Worm (Caenorhabditis elegans) whole organism, late embryonic: ENCODE data around the gene Y22D7AR.14.

Experiments used
- Y22D7AL.16 ChIP-seq: sonication (generic microtip); optimal IDR thresholded peaks from 2 replicates; lab custom pipeline; 2016; ENCODE audit warnings: missing genetic modification characterization, missing compliant biosample characterization
- ahr-1 ChIP-seq: sonication (generic microtip); optimal IDR thresholded peaks from 2 replicates; lab custom pipeline; 2016; ENCODE audit warnings: missing genetic modification characterization, missing compliant biosample characterization
- ama-1 ChIP-seq: fragments of 150-350 bp; optimal IDR thresholded peaks from 2 replicates; lab custom pipeline; 2014
- ceh-14 ChIP-seq: sonication (generic microtip); optimal IDR thresholded peaks from 2 replicates; lab custom pipeline; 2016; ENCODE audit warnings: missing genotype, missing genetic modification characterization, missing compliant biosample characterization
- ceh-22 ChIP-seq: sonication (generic microtip); optimal IDR thresholded peaks from 2 replicates; lab custom pipeline; 2017; ENCODE audit warnings: missing biosample characterization, missing genetic modification characterization
- ceh-48 ChIP-seq: sonication (generic microtip); optimal IDR thresholded peaks from 2 replicates; lab custom pipeline; 2016; ENCODE audit warnings: missing genetic modification characterization, inconsistent platforms, missing compliant biosample characterization
- ceh-6 ChIP-seq: fragments of 200-800 bp; sonication (Bioruptor generic); optimal IDR thresholded peaks from 2 replicates; lab custom pipeline; 2018; ENCODE audit warnings: mild to moderate bottlenecking, missing genetic modification characterization, missing compliant biosample characterization
- ceh-9 ChIP-seq: sonication (generic microtip); optimal IDR thresholded peaks from 2 replicates; lab custom pipeline; 2016; ENCODE audit warnings: mild to moderate bottlenecking, missing genetic modification characterization, inconsistent platforms, missing compliant biosample characterization
- che-1 ChIP-seq: sonication (generic microtip); optimal IDR thresholded peaks from 2 replicates; lab custom pipeline; 2016; ENCODE audit warnings: mild to moderate bottlenecking, missing genetic modification characterization, missing compliant biosample characterization
- dve-1 ChIP-seq: sonication (generic microtip); optimal IDR thresholded peaks from 2 replicates; lab custom pipeline; 2017; ENCODE audit warnings: antibody characterized with exemption, mild to moderate bottlenecking, missing genetic modification characterization, missing compliant biosample characterization
- elt-4 ChIP-seq: sonication (generic microtip); optimal IDR thresholded peaks from 2 replicates; lab custom pipeline; 2016; ENCODE audit warnings: missing genetic modification characterization, missing compliant biosample characterization
- eyg-1 ChIP-seq: sonication (generic microtip); optimal IDR thresholded peaks from 2 replicates; lab custom pipeline; 2016; ENCODE audit warnings: missing genotype, missing genetic modification characterization, missing compliant biosample characterization
- fax-1 ChIP-seq: sonication (generic microtip); optimal IDR thresholded peaks from 2 replicates; lab custom pipeline; 2016; ENCODE audit warnings: missing genotype, missing genetic modification characterization, missing compliant biosample characterization
- fkh-6 ChIP-seq: sonication (generic microtip); optimal IDR thresholded peaks from 2 replicates; lab custom pipeline; 2016; ENCODE audit warnings: missing genetic modification characterization, missing compliant biosample characterization
- hlh-13 ChIP-seq: fragments of 200-800 bp; sonication (Bioruptor generic); optimal IDR thresholded peaks from 2 replicates; lab custom pipeline; 2018; ENCODE audit warnings: mild to moderate bottlenecking, missing genetic modification characterization, missing compliant biosample characterization
- hlh-15 ChIP-seq: sonication (generic microtip); optimal IDR thresholded peaks from 2 replicates; lab custom pipeline; 2016; ENCODE audit warnings: missing genetic modification characterization, missing compliant biosample characterization
- hlh-6 ChIP-seq: sonication (generic microtip); optimal IDR thresholded peaks from 2 replicates; lab custom pipeline; 2016; ENCODE audit warnings: missing genotype, missing genetic modification characterization, missing compliant biosample characterization
- hlh-8 ChIP-seq: sonication (generic microtip); optimal IDR thresholded peaks from 2 replicates; lab custom pipeline; 2016; ENCODE audit warnings: missing genotype, missing genetic modification characterization, missing compliant biosample characterization
- lim-6 ChIP-seq: sonication (generic microtip); optimal IDR thresholded peaks from 2 replicates; lab custom pipeline; 2016; ENCODE audit warnings: missing genetic modification characterization, missing compliant biosample characterization
- madf-2 ChIP-seq: sonication (generic microtip); optimal IDR thresholded peaks from 2 replicates; lab custom pipeline; 2017; ENCODE audit warnings: missing genetic modification characterization, missing compliant biosample characterization
- mec-3 ChIP-seq: sonication (generic microtip); optimal IDR thresholded peaks from 2 replicates; lab custom pipeline; 2016; ENCODE audit warnings: borderline replicate concordance, missing genetic modification characterization, missing compliant biosample characterization
- nhr-11 ChIP-seq: fragments of 150-350 bp; optimal IDR thresholded peaks from 2 replicates; lab custom pipeline; 2014; ENCODE audit warnings: missing biosample characterization, missing genetic modification characterization
- npax-4 ChIP-seq: sonication (generic microtip); optimal IDR thresholded peaks from 2 replicates; lab custom pipeline; 2016; ENCODE audit warnings: missing genetic modification characterization, missing compliant biosample characterization
- odd-2 ChIP-seq: sonication (generic microtip); optimal IDR thresholded peaks from 2 replicates; lab custom pipeline; 2017; ENCODE audit warnings: antibody characterized with exemption, mild to moderate bottlenecking, missing genetic modification characterization, missing compliant biosample characterization
- pat-9 ChIP-seq: fragments of 200-800 bp; sonication (Bioruptor generic); optimal IDR thresholded peaks from 2 replicates; lab custom pipeline; 2018; ENCODE audit warnings: mild to moderate bottlenecking, missing genetic modification characterization, moderate library complexity, missing compliant biosample characterization
- pqm-1 ChIP-seq: sonication (generic microtip); optimal IDR thresholded peaks from 2 replicates; lab custom pipeline; 2016; ENCODE audit warnings: missing genetic modification characterization, missing compliant biosample characterization
- pros-1 ChIP-seq: fragments of 150-350 bp; optimal IDR thresholded peaks from 2 replicates; lab custom pipeline; 2014; ENCODE audit warnings: missing biosample characterization, missing genetic modification reagents, missing genetic modification characterization
- rnt-1 ChIP-seq: sonication (generic microtip); optimal IDR thresholded peaks from 2 replicates; lab custom pipeline; 2016; ENCODE audit warnings: missing genetic modification characterization, missing compliant biosample characterization
- sox-2 ChIP-seq: fragments of 200-800 bp; sonication (Bioruptor generic); IDR thresholded peaks from 2 replicates; pipeline ENCODE4 v1.3.6; 2022; ENCODE audit warnings: missing genetic modification reagents, missing genetic modification characterization, missing compliant biosample characterization
- syd-9 ChIP-seq: sonication (generic microtip); optimal IDR thresholded peaks from 2 replicates; lab custom pipeline; 2016; ENCODE audit warnings: mild to moderate bottlenecking, missing genetic modification characterization, moderate library complexity, missing compliant biosample characterization
- tbx-2 ChIP-seq: sonication (generic microtip); optimal IDR thresholded peaks from 2 replicates; lab custom pipeline; 2016; ENCODE audit warnings: missing genetic modification characterization, missing compliant biosample characterization
- ttx-3 ChIP-seq: sonication (generic microtip); optimal IDR thresholded peaks from 2 replicates; lab custom pipeline; 2016; ENCODE audit warnings: missing genetic modification reagents, missing genetic modification characterization, missing compliant biosample characterization
- unc-3 ChIP-seq, 2 experiments: fragments of 200-800 bp in 1 of 2; sonication (Bioruptor generic) in 1 of 2; sonication (generic microtip) in 1 of 2; conservative IDR thresholded peaks in 1 of 2; optimal IDR thresholded peaks in 1 of 2; 2 replicates each; pipeline versions ENCODE4 v1.3.6 to Lab custom; 2016 to 2022; ENCODE audit warnings: missing compliant biosample characterization in 2 of 2, missing genetic modification characterization in 2 of 2, missing genetic modification reagents in 1 of 2
- unc-42 ChIP-seq: sonication (generic microtip); optimal IDR thresholded peaks from 2 replicates; lab custom pipeline; 2016; ENCODE audit warnings: missing genotype, missing genetic modification characterization, missing compliant biosample characterization
- ztf-16 ChIP-seq: sonication (generic microtip); optimal IDR thresholded peaks from 2 replicates; lab custom pipeline; 2017; ENCODE audit warnings: missing genetic modification characterization, missing compliant biosample characterization

Gene Y22D7AR.14

DNA sequence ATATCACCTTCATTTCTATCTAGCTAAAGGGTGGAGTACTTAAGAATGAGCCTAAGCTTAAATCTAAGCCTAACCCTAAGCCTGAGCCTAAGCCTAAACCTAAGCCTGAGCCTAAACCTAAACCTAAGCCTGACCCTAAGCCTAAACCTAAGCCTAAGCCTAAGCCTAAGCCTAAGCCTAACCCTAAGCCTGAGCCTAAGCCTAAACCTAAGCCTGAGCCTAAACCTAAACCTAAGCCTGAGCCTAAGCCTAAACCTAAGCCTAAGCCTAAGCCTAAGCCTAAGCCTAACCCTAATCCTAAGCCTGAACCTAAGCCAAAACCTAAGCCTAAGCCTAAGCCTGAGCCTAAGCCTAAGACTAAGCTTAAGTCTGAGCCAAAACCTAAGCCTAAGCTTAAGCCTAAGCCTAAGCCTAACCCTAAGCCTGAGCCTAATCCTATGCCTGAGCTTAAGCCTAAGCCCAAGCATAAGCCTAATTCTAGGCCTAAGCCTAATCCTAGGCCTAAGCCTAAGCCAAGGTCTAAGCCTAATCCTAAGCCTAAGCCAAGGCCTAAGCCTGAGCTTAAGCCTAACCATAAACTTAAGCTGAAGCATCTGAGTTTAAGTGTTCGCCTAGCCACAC, 24.3 kb upstream of the Y22D7AR.14 start:
- TF ChIP-seq tbx-2 (tag; lab: Kevin White, UChicago) (no peak), dve-1 (tag; lab: Kevin White, UChicago) (peak; percentile 98)

DNA sequence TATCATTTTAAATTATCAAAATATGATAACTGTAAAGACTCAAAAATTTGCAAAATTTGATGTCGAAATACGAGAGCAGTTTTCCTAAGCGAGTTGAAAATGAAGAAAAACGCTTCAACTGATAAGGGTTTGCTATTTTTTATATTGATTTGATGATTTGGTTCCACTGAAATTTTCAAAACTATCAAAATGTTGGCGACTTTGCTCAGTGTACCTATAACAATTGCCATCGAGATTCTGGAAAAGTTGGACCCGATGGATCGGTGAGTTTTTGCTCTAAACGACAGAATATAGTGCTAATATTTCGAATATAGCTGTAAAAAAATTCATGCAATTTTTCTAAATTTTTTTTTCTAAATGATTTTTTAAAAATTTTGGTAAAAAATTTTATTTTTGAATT, 16.0 kb upstream of the Y22D7AR.14 start, which contains the start of the genes fbxa-13 and Y22D7AR.2:
TSS of gene fbxa-13 (minus strand) at position 101 of the 400 bp plus-strand sequence.
TSS of gene Y22D7AR.2 (plus strand) at position 148 of the 400 bp plus-strand sequence.
- TF ChIP-seq fkh-6 (tag; lab: Kevin White, UChicago), result no peak
- no peak for TF ChIP-seq fax-1 (tag; lab: Kevin White, UChicago)
- no peak for TF ChIP-seq ahr-1 (tag; lab: Kevin White, UChicago)
- no peak for TF ChIP-seq hlh-13
- no peak for TF ChIP-seq mec-3 (tag; lab: Kevin White, UChicago)
- TF ChIP-seq ttx-3 (tag; lab: Kevin White, UChicago), result no peak
- no peak for TF ChIP-seq pros-1
- TF ChIP-seq ceh-48 (tag; lab: Kevin White, UChicago), result no peak
- TF ChIP-seq lim-6 (tag; lab: Kevin White, UChicago), result no peak
- TF ChIP-seq madf-2, result no peak
- no peak for TF ChIP-seq ceh-6
- TF ChIP-seq ceh-14 (tag; lab: Kevin White, UChicago), result no peak
- TF ChIP-seq pat-9 (tag; lab: Kevin White, UChicago), result no peak
- no peak for TF ChIP-seq nhr-11
- no peak for TF ChIP-seq eyg-1 (tag; lab: Kevin White, UChicago)
- no peak for TF ChIP-seq syd-9 (tag; lab: Kevin White, UChicago)
- TF ChIP-seq npax-4 (tag; lab: Kevin White, UChicago), result no peak
- TF ChIP-seq sox-2 (GFP tag; lab: Robert Waterston, UW), result no peak

DNA sequence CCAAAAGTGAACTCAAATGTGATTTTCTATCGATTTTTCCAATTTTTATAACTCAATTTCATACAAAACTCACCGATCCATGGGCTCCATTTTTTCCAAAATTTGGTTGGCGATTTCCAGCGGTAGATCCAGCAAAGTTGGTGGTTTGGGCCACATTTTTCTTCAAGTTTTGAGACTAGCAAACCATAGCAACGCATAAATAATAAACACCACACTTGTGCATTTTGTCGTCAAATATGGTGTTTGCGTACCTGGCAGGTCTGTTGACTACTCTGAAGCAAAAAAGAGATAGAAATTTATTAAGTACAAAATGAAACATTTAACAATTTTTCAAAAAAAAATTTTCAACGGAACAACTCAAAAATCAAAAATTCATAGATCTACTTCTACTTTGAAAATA, 15.5 kb upstream of the Y22D7AR.14 start:
- no peak for TF ChIP-seq rnt-1 (tag; lab: Kevin White, UChicago)
- TF ChIP-seq syd-9 (tag; lab: Kevin White, UChicago), result no peak
- TF ChIP-seq ceh-9 (tag; lab: Kevin White, UChicago), result no peak
- no peak for TF ChIP-seq lim-6 (tag; lab: Kevin White, UChicago)
- TF ChIP-seq unc-42 (tag; lab: Kevin White, UChicago), result no peak
- no peak for TF ChIP-seq hlh-6
- no peak for TF ChIP-seq odd-2
- TF ChIP-seq ama-1 (lab: Kevin White, UChicago), result no peak
- no peak for TF ChIP-seq fax-1 (tag; lab: Kevin White, UChicago)
- TF ChIP-seq fkh-6 (tag; lab: Kevin White, UChicago), result no peak
- TF ChIP-seq elt-4, result no peak
- no peak for TF ChIP-seq hlh-8 (tag; lab: Kevin White, UChicago)
- no peak for TF ChIP-seq dve-1 (tag; lab: Kevin White, UChicago)
- no peak for TF ChIP-seq nhr-11
- no peak for TF ChIP-seq sox-2 (GFP tag; lab: Robert Waterston, UW)
- no peak for TF ChIP-seq ztf-16 (tag; lab: Kevin White, UChicago)

DNA sequence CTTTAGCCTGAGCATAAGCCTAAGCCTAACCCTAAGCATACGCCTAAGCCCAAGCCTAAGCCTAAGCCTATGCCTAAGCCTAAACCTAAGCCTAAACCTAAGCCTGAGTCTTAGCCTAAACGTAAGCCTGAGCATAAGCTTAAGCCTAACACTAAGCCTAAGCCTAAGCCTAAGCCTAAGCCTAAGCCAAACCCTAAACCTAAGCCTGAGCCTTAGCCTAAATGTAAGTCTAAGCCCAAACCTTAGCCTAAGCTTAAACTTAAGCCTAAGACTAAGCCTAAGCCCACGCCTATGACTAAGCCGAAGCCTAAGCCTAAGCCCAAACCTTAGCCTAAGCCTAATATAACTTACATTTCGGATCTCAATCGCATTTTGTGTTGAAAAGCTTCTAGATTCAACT, 14.2 kb upstream of the Y22D7AR.14 start:
- TF ChIP-seq dve-1 (tag; lab: Kevin White, UChicago) (peak; percentile 56), ztf-16 (tag; lab: Kevin White, UChicago) (no peak), hlh-15 (tag; lab: Kevin White, UChicago) (no peak)

DNA sequence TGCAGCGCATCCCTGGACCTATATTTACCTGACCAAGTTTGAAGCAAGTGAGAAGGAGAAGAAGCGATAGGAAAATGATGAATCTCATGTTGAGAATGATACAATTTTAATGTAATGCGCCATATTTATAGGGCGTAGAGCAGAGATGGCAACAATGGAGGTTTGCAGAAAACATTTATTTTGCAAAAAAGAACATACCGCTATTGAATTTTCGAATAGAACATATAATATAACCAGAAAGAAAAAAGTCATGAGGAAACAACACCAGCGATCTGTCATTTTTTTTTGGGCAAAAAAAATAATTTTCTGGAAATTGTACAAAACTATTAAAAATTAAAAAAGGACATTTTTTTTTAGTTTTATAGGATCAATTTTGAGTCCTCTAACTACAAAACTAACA, 12.5 kb upstream of the Y22D7AR.14 start, which contains the start of gene spex-3:
TSS of gene spex-3 (minus strand) at position 101 of the 400 bp plus-strand sequence.
- TF ChIP-seq pqm-1 (tag; lab: Kevin White, UChicago) (no peak), Y22D7AL.16 (tag; lab: Kevin White, UChicago) (no peak), ceh-22 (tag; lab: Kevin White, UChicago) (no peak), ahr-1 (tag; lab: Kevin White, UChicago) (no peak), che-1 (tag; lab: Kevin White, UChicago) (no peak), sox-2 (GFP tag; lab: Robert Waterston, UW) (no peak), dve-1 (tag; lab: Kevin White, UChicago) (no peak), unc-3 (GFP tag; conservative IDR thresholded peaks at IDR 0.05; lab: Robert Waterston, UW) (no peak), unc-3 (tag; optimal IDR thresholded peaks at IDR 0.05; lab: Kevin White, UChicago) (no peak), fkh-6 (tag; lab: Kevin White, UChicago) (no peak)
- TF ChIP-seq, all 69 proteins: peak for 0
